Worm (Caenorhabditis elegans): ENCODE measurements around the gene str-208.

ce11 chrV:4977539-4977938 lies 20.9 kb downstream of the str-208 start:
- TF ChIP-seq snpc-4 (tag; optimal IDR thresholded peaks at IDR 0.05): no peak
- TF ChIP-seq lsy-2 (tag; optimal IDR thresholded peaks at IDR 0.05): no peak
- TF ChIP-seq nhr-12 (tag; optimal IDR thresholded peaks at IDR 0.05): no peak
- TF ChIP-seq elt-1 (tag; optimal IDR thresholded peaks at IDR 0.05; ENCODE audit: borderline replicate concordance, insufficient read depth): no peak
- TF ChIP-seq sptf-1 (tag; optimal IDR thresholded peaks at IDR 0.05): no peak
- no peak for TF ChIP-seq ceh-39 (tag; optimal IDR thresholded peaks at IDR 0.05)
- no peak for TF ChIP-seq unc-62 (GFP tag; optimal IDR thresholded peaks at IDR 0.05)
- no peak for TF ChIP-seq nhr-76 (tag; optimal IDR thresholded peaks at IDR 0.05)
- TF ChIP-seq lin-13 (tag; optimal IDR thresholded peaks at IDR 0.05): no peak
- no peak for TF ChIP-seq nhr-2 (tag; optimal IDR thresholded peaks at IDR 0.05)
- no peak for TF ChIP-seq pha-4 (tag; optimal IDR thresholded peaks at IDR 0.05)
